Fruit fly (Drosophila melanogaster) whole organism, embryonic: ENCODE measurements around the gene CG4783.
A peak's percentile ranks its signal among the peaks of the same experiment; 100 is the strongest.

ENCODE experiments used
- ATbp ChIP-seq: fragments of 200-800 bp; sonication (Bioruptor generic); optimal IDR thresholded peaks from 2 replicates; lab custom pipeline; 2017; ENCODE audit warnings: missing biosample characterization, mild to moderate bottlenecking, missing genetic modification characterization, missing genetic modification reagents
- CG10366 ChIP-seq: fragments of 200-800 bp; sonication (Bioruptor generic); IDR thresholded peaks from 2 replicates; pipeline ENCODE4 v1.3.6; 2022; ENCODE audit warnings: missing biosample characterization, missing genetic modification characterization
- CG11093 ChIP-seq: fragments of 200-800 bp; sonication (Bioruptor generic); IDR thresholded peaks from 3 replicates; pipeline ENCODE4 v1.3.6; 2022; ENCODE audit warnings: missing biosample characterization, missing genetic modification characterization
- CG12659 ChIP-seq: fragments of 200-800 bp; sonication (Bioruptor generic); optimal IDR thresholded peaks from 3 replicates; lab custom pipeline; 2017; ENCODE audit warnings: mild to moderate bottlenecking, missing biosample characterization, missing genetic modification reagents, missing genetic modification characterization
- CG14667 ChIP-seq: fragments of 200-800 bp; sonication (Bioruptor generic); IDR thresholded peaks from 2 replicates; pipeline ENCODE4 v1.3.6; 2022; ENCODE audit warnings: missing biosample characterization, missing genetic modification characterization
- CG15696 ChIP-seq: fragments of 200-800 bp; sonication (Bioruptor generic); optimal IDR thresholded peaks from 2 replicates; lab custom pipeline; 2019; ENCODE audit warnings: missing biosample characterization, mild to moderate bottlenecking, missing genetic modification characterization, moderate library complexity
- CG16779 ChIP-seq: fragments of 200-800 bp; sonication (Bioruptor generic); IDR thresholded peaks from 2 replicates; pipeline ENCODE4 v1.3.6; 2022; ENCODE audit warnings: missing biosample characterization, missing genetic modification characterization
- CG16863 ChIP-seq: fragments of 200-800 bp; sonication (Bioruptor generic); optimal IDR thresholded peaks from 3 replicates; lab custom pipeline; 2016; ENCODE audit warnings: missing biosample characterization, missing genetic modification characterization
- CG17359 ChIP-seq: fragments of 200-800 bp; sonication (Bioruptor generic); optimal IDR thresholded peaks from 3 replicates; lab custom pipeline; 2018; ENCODE audit warnings: missing biosample characterization, mild to moderate bottlenecking, missing genetic modification characterization, moderate library complexity
- CG17385 ChIP-seq: fragments of 200-800 bp; sonication (Bioruptor generic); optimal IDR thresholded peaks from 3 replicates; lab custom pipeline; 2018; ENCODE audit warnings: missing biosample characterization, mild to moderate bottlenecking, missing genetic modification characterization
- CG2202 ChIP-seq: fragments of 200-800 bp; sonication (Bioruptor generic); optimal IDR thresholded peaks from 2 replicates; lab custom pipeline; 2018; ENCODE audit warnings: missing biosample characterization, mild to moderate bottlenecking, missing genetic modification characterization
- CG30020 ChIP-seq: fragments of 200-800 bp; optimal IDR thresholded peaks from 2 replicates; lab custom pipeline; 2019; ENCODE audit warnings: missing biosample characterization, mild to moderate bottlenecking, missing genetic modification characterization, moderate library complexity
- CG30403 ChIP-seq: fragments of 200-800 bp; sonication (Bioruptor generic); optimal IDR thresholded peaks from 3 replicates; lab custom pipeline; 2016; ENCODE audit warnings: missing biosample characterization, missing genetic modification characterization
- CG31388 ChIP-seq: fragments of 200-800 bp; sonication (Bioruptor generic); optimal IDR thresholded peaks from 2 replicates; lab custom pipeline; 2016; ENCODE audit warnings: missing biosample characterization, missing genetic modification characterization
- CG3847 ChIP-seq: fragments of 200-800 bp; sonication (Bioruptor generic); IDR thresholded peaks from 2 replicates; pipeline ENCODE4 v1.3.6; 2022; ENCODE audit warnings: missing biosample characterization, missing genetic modification characterization
- CG6272 ChIP-seq: fragments of 200-800 bp; sonication (Bioruptor generic); IDR thresholded peaks from 2 replicates; pipeline ENCODE4 v1.3.6; 2022; ENCODE audit warnings: missing biosample characterization, missing genetic modification characterization
- CG6683 ChIP-seq: fragments of 200-800 bp; sonication (Bioruptor generic); optimal IDR thresholded peaks from 2 replicates; lab custom pipeline; 2017; ENCODE audit warnings: missing biosample characterization, mild to moderate bottlenecking, missing genetic modification characterization, missing genetic modification reagents
- CG8359 ChIP-seq: fragments of 200-800 bp; sonication (Bioruptor generic); optimal IDR thresholded peaks from 2 replicates; lab custom pipeline; 2017; ENCODE audit warnings: missing biosample characterization, mild to moderate bottlenecking, missing genetic modification characterization, borderline replicate concordance
- CG8944 ChIP-seq: fragments of 200-800 bp; sonication (Bioruptor generic); optimal IDR thresholded peaks from 3 replicates; lab custom pipeline; 2016; ENCODE audit warnings: missing biosample characterization, missing genetic modification characterization
- Chrac-16 ChIP-seq: fragments of 200-800 bp; sonication (Bioruptor generic); optimal IDR thresholded peaks from 3 replicates; lab custom pipeline; 2016; ENCODE audit warnings: missing biosample characterization, missing genetic modification characterization
- Dref ChIP-seq: fragments of 200-800 bp; sonication (Bioruptor generic); IDR thresholded peaks from 2 replicates; pipeline ENCODE4 v1.3.6; 2022; ENCODE audit warnings: missing biosample characterization, missing genetic modification characterization
- Eip74EF ChIP-seq, 2 experiments: fragments of 200-800 bp in 1 of 2; fragments of >200 bp in 1 of 2; sonication (Bioruptor generic) in 1 of 2; optimal IDR thresholded peaks; 2 replicates each; lab custom pipeline; 2017 to 2019; ENCODE audit warnings: missing biosample characterization in 2 of 2, missing genetic modification characterization in 2 of 2, mild to moderate bottlenecking in 1 of 2, moderate library complexity in 1 of 2
- Fer1 ChIP-seq: fragments of 200-800 bp; sonication (Bioruptor generic); optimal IDR thresholded peaks from 2 replicates; lab custom pipeline; 2017; ENCODE audit warnings: missing biosample characterization, mild to moderate bottlenecking, missing genetic modification characterization
- Hey ChIP-seq: fragments of 200-800 bp; sonication (Bioruptor generic); optimal IDR thresholded peaks from 3 replicates; lab custom pipeline; 2018; ENCODE audit warnings: missing biosample characterization, mild to moderate bottlenecking, missing genetic modification characterization
- Hmr ChIP-seq: fragments of 200-800 bp; sonication (Bioruptor generic); optimal IDR thresholded peaks from 3 replicates; lab custom pipeline; 2017; ENCODE audit warnings: mild to moderate bottlenecking, missing biosample characterization, missing genetic modification reagents, missing genetic modification characterization
- Hsf ChIP-seq: fragments of 200-800 bp; sonication (Bioruptor generic); optimal IDR thresholded peaks from 3 replicates; lab custom pipeline; 2016; ENCODE audit warnings: missing biosample characterization, missing genetic modification characterization
- Mes4 ChIP-seq: fragments of 200-800 bp; sonication (Bioruptor generic); optimal IDR thresholded peaks from 2 replicates; lab custom pipeline; 2016; ENCODE audit warnings: missing biosample characterization, missing genetic modification characterization
- Nf-YC ChIP-seq: fragments of 200-800 bp; optimal IDR thresholded peaks from 3 replicates; lab custom pipeline; 2019; ENCODE audit warnings: missing biosample characterization, mild to moderate bottlenecking, missing genetic modification characterization, moderate library complexity
- Ravus ChIP-seq: fragments of 200-800 bp; sonication (Bioruptor generic); IDR thresholded peaks from 2 replicates; pipeline ENCODE4 v1.3.6; 2022; ENCODE audit warnings: missing biosample characterization, missing genetic modification characterization
- Spps ChIP-seq: fragments of 200-800 bp; sonication (Bioruptor generic); optimal IDR thresholded peaks from 2 replicates; lab custom pipeline; 2018; ENCODE audit warnings: missing biosample characterization, mild to moderate bottlenecking, missing genetic modification characterization
- Xbp1 ChIP-seq: fragments of 200-800 bp; sonication (Bioruptor generic); optimal IDR thresholded peaks from 3 replicates; lab custom pipeline; 2016; ENCODE audit warnings: missing biosample characterization, mild to moderate bottlenecking, missing genetic modification characterization
- bsh ChIP-seq, 2 experiments: fragments of 200-800 bp; sonication (Bioruptor generic); optimal IDR thresholded peaks; 2 replicates each; lab custom pipeline; 2017 to 2018; ENCODE audit warnings: mild to moderate bottlenecking in 2 of 2, missing biosample characterization in 2 of 2, missing genetic modification characterization in 2 of 2, moderate library complexity in 1 of 2
- chn ChIP-seq: fragments of 200-800 bp; sonication (Bioruptor generic); optimal IDR thresholded peaks from 2 replicates; lab custom pipeline; 2016; ENCODE audit warnings: missing biosample characterization, missing genetic modification characterization
- corto ChIP-seq: fragments of 200-800 bp; sonication (Bioruptor generic); optimal IDR thresholded peaks from 2 replicates; lab custom pipeline; 2016; ENCODE audit warnings: missing biosample characterization, mild to moderate bottlenecking, missing genetic modification characterization, moderate library complexity
- danr ChIP-seq: fragments of 200-800 bp; sonication (Bioruptor generic); IDR thresholded peaks from 2 replicates; pipeline ENCODE4 v1.3.6; 2022; ENCODE audit warnings: missing biosample characterization, missing genetic modification characterization
- dmrt11E ChIP-seq: fragments of 200-800 bp; sonication (Bioruptor generic); optimal IDR thresholded peaks from 3 replicates; lab custom pipeline; 2018; ENCODE audit warnings: missing biosample characterization, mild to moderate bottlenecking, missing genetic modification characterization, moderate library complexity
- ewg ChIP-seq: fragments of 200-800 bp; sonication (Bioruptor generic); optimal IDR thresholded peaks from 3 replicates; lab custom pipeline; 2017; ENCODE audit warnings: mild to moderate bottlenecking, missing biosample characterization, missing genetic modification reagents, missing genetic modification characterization
- fd64A ChIP-seq: fragments of 200-800 bp; sonication (Bioruptor generic); optimal IDR thresholded peaks from 3 replicates; lab custom pipeline; 2018; ENCODE audit warnings: missing biosample characterization, mild to moderate bottlenecking, missing genetic modification characterization
- gfzf ChIP-seq: fragments of 200-800 bp; sonication (Bioruptor generic); optimal IDR thresholded peaks from 2 replicates; lab custom pipeline; 2016; ENCODE audit warnings: missing biosample characterization, mild to moderate bottlenecking, missing genetic modification characterization, moderate library complexity
- her ChIP-seq: fragments of 200-800 bp; sonication (Bioruptor generic); optimal IDR thresholded peaks from 2 replicates; lab custom pipeline; 2016; ENCODE audit warnings: missing biosample characterization, missing genetic modification characterization
- knrl ChIP-seq: fragments of 200-800 bp; sonication (Bioruptor generic); IDR thresholded peaks from 3 replicates; pipeline ENCODE4 v1.3.6; 2022; ENCODE audit warnings: missing biosample characterization, missing genetic modification characterization; ENCODE audit not compliant: partially characterized antibody
- lbe ChIP-seq: fragments of 200-800 bp; sonication (Bioruptor generic); optimal IDR thresholded peaks from 2 replicates; lab custom pipeline; 2016; ENCODE audit warnings: missing biosample characterization, mild to moderate bottlenecking, missing genetic modification characterization
- luna ChIP-seq: fragments of 200-800 bp; sonication (Bioruptor generic); optimal IDR thresholded peaks from 2 replicates; lab custom pipeline; 2016; ENCODE audit warnings: missing biosample characterization, missing genetic modification characterization
- nom ChIP-seq: fragments of 200-800 bp; sonication (Bioruptor generic); optimal IDR thresholded peaks from 2 replicates; lab custom pipeline; 2017; ENCODE audit warnings: missing biosample characterization, missing genetic modification characterization, mild to moderate bottlenecking, moderate library complexity, missing genetic modification reagents
- phol ChIP-seq: fragments of 200-800 bp; sonication (Bioruptor generic); optimal IDR thresholded peaks from 3 replicates; lab custom pipeline; 2018; ENCODE audit warnings: missing biosample characterization, mild to moderate bottlenecking, missing genetic modification characterization, moderate library complexity
- psq ChIP-seq: fragments of 200-800 bp; sonication (Bioruptor generic); optimal IDR thresholded peaks from 2 replicates; lab custom pipeline; 2017; ENCODE audit warnings: missing biosample characterization, missing genetic modification characterization
- rib ChIP-seq: fragments of 200-800 bp; sonication (Bioruptor generic); IDR thresholded peaks from 2 replicates; pipeline ENCODE4 v1.3.6; 2022; ENCODE audit warnings: missing biosample characterization, missing genetic modification characterization
- sc ChIP-seq, 3 experiments: fragments of >200 bp in 2 of 3; fragments of 200-800 bp in 1 of 3; sonication (Bioruptor generic) in 1 of 3; optimal IDR thresholded peaks; 2 replicates in 2 of 3; 3 replicates in 1 of 3; lab custom pipeline; 2017; ENCODE audit warnings: mild to moderate bottlenecking in 1 of 3, missing biosample characterization in 1 of 3, missing genetic modification characterization in 1 of 3, missing genetic modification reagents in 1 of 3
- sens ChIP-seq: fragments of 200-800 bp; sonication (Bioruptor generic); peaks from one replicate; lab custom pipeline; 2016; ENCODE audit warnings: missing biosample characterization, missing genetic modification characterization

Gene CG4783

dm6 chr3R:19904865-19905373 is 43.3 kb upstream of the CG4783 start, which contains the start of the genes Surf6 and RhoGAP92B:
Gene Surf6, minus strand, starts transcription at chr3R:19904868.
Gene RhoGAP92B, plus strand, starts transcription at chr3R:19905164.
- TF ChIP-seq rib (GFP tag; lab: Robert Waterston, UW) (no peak), Xbp1 (GFP tag; lab: Kevin White, UChicago) (peak; percentile 70), Chrac-16 (GFP tag; lab: Kevin White, UChicago) (peak; percentile 61), CG6272 (GFP tag; lab: Robert Waterston, UW) (no peak), Hey (tag; lab: Kevin White, UChicago) (no peak), ewg (GFP tag; lab: Kevin White, UChicago) (peak; percentile 40), CG17385 (GFP tag; lab: Kevin White, UChicago) (peak; percentile 67), CG12659 (GFP tag; lab: Kevin White, UChicago) (peak; percentile 88), CG11093 (GFP tag; lab: Robert Waterston, UW) (peak; percentile 9; the same call in 1 of the 3 replicates), Spps (tag; lab: Kevin White, UChicago) (peak; percentile 4), dmrt11E (peak; percentile 50), Fer1 (peak; percentile 79), Dref (0 out of 2 replicates have a peak, but pooled peaks have one; percentile 21), psq (no peak), sc (optimal IDR thresholded peaks at IDR 0.05; lab: Kevin White, UChicago) (no peak), sc (GFP tag; optimal IDR thresholded peaks at IDR 0.05; lab: Kevin White, UChicago) (peak; percentile 12), CG17359 (tag; lab: Kevin White, UChicago) (peak; percentile 62), CG8359 (GFP tag; lab: Kevin White, UChicago) (peak; percentile 4), phol (tag; lab: Kevin White, UChicago) (peak; percentile 77), chn (GFP tag; lab: Kevin White, UChicago) (peak; percentile 56), Ravus (GFP tag; lab: Robert Waterston, UW) (no peak), sens (GFP tag; lab: Kevin White, UChicago) (peak; percentile 96), CG30403 (GFP tag; lab: Kevin White, UChicago) (peak; percentile 43), danr (GFP tag; lab: Robert Waterston, UW) (no peak), Mes4 (GFP tag; lab: Kevin White, UChicago) (peak; percentile 68), CG16779 (GFP tag; lab: Robert Waterston, UW) (no peak), Hmr (GFP tag; lab: Kevin White, UChicago) (peak; percentile 85), luna (GFP tag; lab: Kevin White, UChicago) (peak; percentile 32), corto (no peak), bsh (GFP tag; optimal IDR thresholded peaks at IDR 0.05; lab: Kevin White, UChicago) (peak; percentile 4 to 56), ATbp (GFP tag; lab: Kevin White, UChicago) (no peak), CG10366 (0 out of 2 replicates have a peak, but pooled peaks have one; percentile 24), her (GFP tag; lab: Kevin White, UChicago) (peak; percentile 63), CG3847 (GFP tag; lab: Robert Waterston, UW) (peak; percentile 86), knrl (GFP tag; lab: Robert Waterston, UW) (peak; percentile 62; the same call in 2 of the 3 replicates), nom (peak; percentile 78), fd64A (peak; percentile 23), Eip74EF (GFP tag; optimal IDR thresholded peaks at IDR 0.05; lab: Kevin White, UChicago) (peak in 1 of 2 experiments; percentile 60), Hsf (peak; percentile 71), CG8944 (peak; percentile 39), CG30020 (tag; lab: Kevin White, UChicago) (peak; percentile 51), CG14667 (GFP tag; lab: Robert Waterston, UW) (no peak), CG6683 (GFP tag; lab: Kevin White, UChicago) (peak; percentile 20), Nf-YC (tag; lab: Kevin White, UChicago) (peak; percentile 62), gfzf (GFP tag; lab: Kevin White, UChicago) (peak; percentile 96), CG31388 (GFP tag; lab: Kevin White, UChicago) (no peak), CG15696 (tag; lab: Kevin White, UChicago) (peak; percentile 47), CG16863 (peak; percentile 40), CG2202 (peak; percentile 60), lbe (GFP tag; lab: Kevin White, UChicago) (peak; percentile 17)
